Fruit fly (Drosophila melanogaster): ENCODE measurements around the gene RabGGTb.

Gene RabGGTb

DNA sequence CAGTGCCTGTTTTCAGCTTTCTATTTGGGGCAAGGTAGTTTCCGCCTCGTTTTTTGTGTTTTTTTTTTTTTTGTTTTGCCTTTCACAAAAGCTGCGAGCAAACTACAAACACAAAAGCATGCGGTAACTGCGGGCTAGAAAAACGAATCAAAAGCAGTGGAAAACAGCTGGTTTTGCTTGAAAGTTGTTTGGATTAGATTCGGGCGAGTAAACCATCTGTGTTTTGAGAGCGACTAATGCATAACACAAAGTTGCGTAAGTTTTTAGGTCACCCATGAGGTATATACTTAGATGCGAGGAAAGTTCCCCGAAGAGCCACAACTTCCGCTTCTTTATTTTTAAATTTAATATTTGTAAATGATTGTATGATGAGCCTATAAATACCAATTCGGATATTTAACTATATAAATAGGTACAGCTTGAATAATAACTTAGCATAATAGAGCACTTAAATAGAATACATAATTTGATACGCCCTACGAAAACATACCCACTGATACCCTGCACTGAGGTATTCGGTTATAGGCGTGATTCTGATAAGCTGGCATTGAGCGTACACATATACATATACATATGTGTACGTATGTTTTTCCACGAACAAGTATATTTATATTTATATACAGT lies 6.5 kb upstream of the RabGGTb start (continued):
- TF ChIP-seq zfh1 (GFP tag; IDR thresholded peaks at IDR 0.05) = no peak
- no peak for TF ChIP-seq CG10565 (GFP tag; optimal IDR thresholded peaks at IDR 0.05)
- no peak for TF ChIP-seq br (optimal IDR thresholded peaks at IDR 0.05)
- TF ChIP-seq Xrp1 (GFP tag; IDR thresholded peaks at IDR 0.05) = peak; percentile 49; the same call in 1 of the 2 replicates
- no peak for TF ChIP-seq GATAe (GFP tag; conservative IDR thresholded peaks at IDR 0.05)
- TF ChIP-seq HLH3B (GFP tag; IDR thresholded peaks at IDR 0.05) = no peak
- peak; percentile 9 for TF ChIP-seq Hsf (GFP tag; optimal IDR thresholded peaks at IDR 0.05)
- peak; percentile 44 for TF ChIP-seq CG2120 (GFP tag; optimal IDR thresholded peaks at IDR 0.05)
- TF ChIP-seq Pdp1 (GFP tag; optimal IDR thresholded peaks at IDR 0.05) = peak in 1 of 2 experiments; percentile 97
- TF ChIP-seq phol (tag; optimal IDR thresholded peaks at IDR 0.05) = peak; percentile 19
- peak; percentile 38; the same call in 1 of the 3 replicates for TF ChIP-seq CG34422 (GFP tag; IDR thresholded peaks at IDR 0.05)
- TF ChIP-seq CG15269 (tag; optimal IDR thresholded peaks at IDR 0.05) = peak; percentile 73
- TF ChIP-seq CG6791 (GFP tag; IDR thresholded peaks at IDR 0.05; ENCODE audit: partially characterized antibody) = no peak
- peak; percentile 9 for TF ChIP-seq ftz-f1 (GFP tag; optimal IDR thresholded peaks at IDR 0.05)
- no peak for TF ChIP-seq prd (optimal IDR thresholded peaks at IDR 0.05)
- TF ChIP-seq prd (GFP tag; IDR thresholded peaks at IDR 0.05) = peak; percentile 31; the same call in 1 of the 3 replicates
- TF ChIP-seq sens (GFP tag) = peak; percentile 85
- no peak for TF ChIP-seq CG7786 (GFP tag; optimal IDR thresholded peaks at IDR 0.05)
- TF ChIP-seq wek (GFP tag; optimal IDR thresholded peaks at IDR 0.05) = no peak
- no peak for TF ChIP-seq Bdp1 (GFP tag; optimal IDR thresholded peaks at IDR 0.05)
- peak; percentile 55; the same call in 1 of the 3 replicates for TF ChIP-seq CG11456 (GFP tag; IDR thresholded peaks at IDR 0.05)
- no peak for TF ChIP-seq CG8089 (GFP tag; optimal IDR thresholded peaks at IDR 0.05)
- no peak for TF ChIP-seq CG14710 (tag; optimal IDR thresholded peaks at IDR 0.05)
- TF ChIP-seq Dll (GFP tag; IDR thresholded peaks at IDR 0.05; ENCODE audit: partially characterized antibody) = no peak
- no peak for TF ChIP-seq CG8765 (GFP tag; IDR thresholded peaks at IDR 0.05)
- TF ChIP-seq ab (GFP tag; optimal IDR thresholded peaks at IDR 0.05) = no peak
- peak; percentile 67 for TF ChIP-seq fd3F (GFP tag; optimal IDR thresholded peaks at IDR 0.05)
- no peak for TF ChIP-seq onecut (GFP tag; IDR thresholded peaks at IDR 0.05)
- no peak for TF ChIP-seq Abd-B (GFP tag; optimal IDR thresholded peaks at IDR 0.05)
- TF ChIP-seq CTCF (GFP tag; optimal IDR thresholded peaks at IDR 0.05) = no peak
- TF ChIP-seq CG5180 (GFP tag; optimal IDR thresholded peaks at IDR 0.05) = no peak
- TF ChIP-seq fru (optimal IDR thresholded peaks at IDR 0.05) = no peak
- TF ChIP-seq CG10209 (GFP tag; optimal IDR thresholded peaks at IDR 0.05) = peak; percentile 67
- 0 out of 3 replicates have a peak, but pooled peaks have one; percentile 43 for TF ChIP-seq so (GFP tag; IDR thresholded peaks at IDR 0.05)
- peak; percentile 31 for TF ChIP-seq CG10147 (GFP tag; optimal IDR thresholded peaks at IDR 0.05)
- TF ChIP-seq CG7839 (tag; optimal IDR thresholded peaks at IDR 0.05) = peak; percentile 72
- TF ChIP-seq repo (GFP tag; optimal IDR thresholded peaks at IDR 0.05) = no peak
- TF ChIP-seq CG12391 (tag; optimal IDR thresholded peaks at IDR 0.05) = peak; percentile 3
- peak; percentile 19 for TF ChIP-seq Sox100B (GFP tag; optimal IDR thresholded peaks at IDR 0.05)
- TF ChIP-seq CG3065 (GFP tag; optimal IDR thresholded peaks at IDR 0.05) = no peak
- TF ChIP-seq CG14860 (GFP tag; IDR thresholded peaks at IDR 0.05; ENCODE audit: partially characterized antibody) = no peak
- no peak for TF ChIP-seq h (optimal IDR thresholded peaks at IDR 0.05)
- TF ChIP-seq Hmr (GFP tag; optimal IDR thresholded peaks at IDR 0.05) = peak; percentile 67
- TF ChIP-seq Hand (GFP tag; optimal IDR thresholded peaks at IDR 0.05) = no peak
- peak; percentile 66 for TF ChIP-seq Ptx1 (GFP tag; IDR thresholded peaks at IDR 0.05)
- peak; percentile 4 for TF ChIP-seq twi (tag; optimal IDR thresholded peaks at IDR 0.05)
- TF ChIP-seq CG4404 (GFP tag; IDR thresholded peaks at IDR 0.05) = no peak
- TF ChIP-seq CG30431 (GFP tag; optimal IDR thresholded peaks at IDR 0.05) = no peak
- no peak for TF ChIP-seq sens-2 (GFP tag; IDR thresholded peaks at IDR 0.05)
- peak; percentile 5 for TF ChIP-seq CG10267 (tag; optimal IDR thresholded peaks at IDR 0.05)
- no peak for TF ChIP-seq tin (GFP tag; optimal IDR thresholded peaks at IDR 0.05)
- TF ChIP-seq Sin3A (optimal IDR thresholded peaks at IDR 0.05) = no peak
- TF ChIP-seq NK7.1 (GFP tag; optimal IDR thresholded peaks at IDR 0.05) = no peak

All from whole organism, embryonic.